Worm (Caenorhabditis elegans) whole organism, young adult: Measurements from ENCODE around the gene nspb-1.

Experiments used
- B0261.1 ChIP-seq: sonication (generic microtip); optimal IDR thresholded peaks from 2 replicates; lab custom pipeline; 2016; ENCODE audit warnings: mild to moderate bottlenecking, missing genetic modification characterization, moderate library complexity, missing compliant biosample characterization
- F52B5.7 ChIP-seq: sonication (generic microtip); optimal IDR thresholded peaks from 2 replicates; lab custom pipeline; 2016; ENCODE audit warnings: mild to moderate bottlenecking, missing genetic modification characterization, missing compliant biosample characterization
- bed-2 ChIP-seq: fragments of 200-800 bp; sonication (Bioruptor generic); IDR thresholded peaks from 2 replicates; pipeline ENCODE4 v1.3.6; 2022; ENCODE audit warnings: missing genetic modification reagents, missing genetic modification characterization, missing compliant biosample characterization
- ccch-3 ChIP-seq: fragments of 200-800 bp; sonication (Bioruptor generic); optimal IDR thresholded peaks from 2 replicates; lab custom pipeline; 2018; ENCODE audit warnings: mild to moderate bottlenecking, missing genetic modification characterization, missing compliant biosample characterization
- efl-1 ChIP-seq: fragments of 150-350 bp; optimal IDR thresholded peaks from 2 replicates; lab custom pipeline; 2014; ENCODE audit warnings: missing biosample characterization, missing genetic modification reagents, missing genetic modification characterization
- egrh-3 ChIP-seq: fragments of 200-800 bp; sonication (Bioruptor generic); IDR thresholded peaks from 2 replicates; pipeline ENCODE4 v1.3.6; 2022; ENCODE audit warnings: missing genetic modification reagents, missing genetic modification characterization, missing compliant biosample characterization
- ets-4 ChIP-seq: fragments of 200-800 bp; sonication (Bioruptor generic); optimal IDR thresholded peaks from 2 replicates; lab custom pipeline; 2018; ENCODE audit warnings: mild to moderate bottlenecking, missing genetic modification characterization, missing compliant biosample characterization
- hmg-1.2 ChIP-seq: fragments of 200-800 bp; sonication (Bioruptor generic); IDR thresholded peaks from 2 replicates; pipeline ENCODE4 v1.3.6; 2022; ENCODE audit warnings: missing genetic modification reagents, missing genetic modification characterization, missing compliant biosample characterization
- lin-40 ChIP-seq: sonication (generic microtip); optimal IDR thresholded peaks from 2 replicates; lab custom pipeline; 2016; ENCODE audit warnings: missing genetic modification characterization, mild to moderate bottlenecking, missing compliant biosample characterization, missing genotype, missing genetic modification reagents
- nhr-80 ChIP-seq: sonication (generic microtip); optimal IDR thresholded peaks from 2 replicates; lab custom pipeline; 2016; ENCODE audit warnings: missing genetic modification characterization, missing compliant biosample characterization
- sdz-38 ChIP-seq: sonication (generic microtip); optimal IDR thresholded peaks from 2 replicates; lab custom pipeline; 2016; ENCODE audit warnings: missing genotype, missing genetic modification characterization, missing compliant biosample characterization
- snpc-1.1 ChIP-seq: sonication (generic microtip); optimal IDR thresholded peaks from 2 replicates; lab custom pipeline; 2017; ENCODE audit warnings: missing genetic modification characterization, mild to moderate bottlenecking, missing compliant biosample characterization, antibody characterized with exemption, moderate library complexity, missing genotype, missing genetic modification reagents; ENCODE audit not compliant: insufficient read depth
- snpc-3.4 ChIP-seq: sonication (generic microtip); optimal IDR thresholded peaks from 2 replicates; lab custom pipeline; 2017; ENCODE audit warnings: missing genetic modification characterization, mild to moderate bottlenecking, missing compliant biosample characterization, antibody characterized with exemption, moderate library complexity, missing genotype, missing genetic modification reagents
- zfh-2 ChIP-seq: fragments of 200-800 bp; sonication (Bioruptor generic); conservative IDR thresholded peaks from 2 replicates; pipeline ENCODE4 v1.3.6; 2022; ENCODE audit warnings: missing genetic modification reagents, missing genetic modification characterization, missing compliant biosample characterization

ce11 chrIV:6585397-6585921 lies 5.5 kb downstream of the nspb-1 start, which contains the start of the genes F38A5.2 and dnj-11:
- TF ChIP-seq egrh-3 (GFP tag; lab: Robert Waterston, UW): 0 out of 2 replicates have a peak, but pooled peaks have one; percentile 24
- peak; percentile 59 for TF ChIP-seq lin-40 (tag; lab: Kevin White, UChicago)
- TF ChIP-seq hmg-1.2 (GFP tag; lab: Robert Waterston, UW): peak; percentile 95
- TF ChIP-seq ccch-3 (GFP tag; lab: Kevin White, UChicago): no peak
- TF ChIP-seq ets-4 (GFP tag; lab: Kevin White, UChicago): no peak
- peak; percentile 40 for TF ChIP-seq nhr-80 (tag; lab: Kevin White, UChicago)
- peak; percentile 61 for TF ChIP-seq efl-1 (GFP tag; lab: Kevin White, UChicago)
- no peak for TF ChIP-seq bed-2 (GFP tag; lab: Robert Waterston, UW)
- no peak for TF ChIP-seq snpc-3.4 (tag; lab: Kevin White, UChicago)
- no peak for TF ChIP-seq F52B5.7
- TF ChIP-seq zfh-2: no peak
- no peak for TF ChIP-seq B0261.1
- no peak for TF ChIP-seq snpc-1.1 (tag; lab: Kevin White, UChicago)
- TF ChIP-seq sdz-38 (tag; lab: Kevin White, UChicago): no peak
